Fruit fly (Drosophila melanogaster): ENCODE results near the gene Taf3.

The Taf3 gene

dm6 chr4:443592-444257, 22.9 kb downstream of the Taf3 start, which contains the start of gene lgs (continued):
- peak; percentile 3 for TF ChIP-seq CG10267 (tag; optimal IDR thresholded peaks at IDR 0.05)
- TF ChIP-seq Xrp1 (GFP tag; IDR thresholded peaks at IDR 0.05) = peak; percentile 49; the same call in 1 of the 2 replicates
- TF ChIP-seq CG32532 (GFP tag; IDR thresholded peaks at IDR 0.05) = no peak
- TF ChIP-seq Atf3 (GFP tag; optimal IDR thresholded peaks at IDR 0.05) = peak; percentile 3
- TF ChIP-seq CG18262 (tag; optimal IDR thresholded peaks at IDR 0.05) = peak; percentile 27
- no peak for TF ChIP-seq CG9817 (tag; optimal IDR thresholded peaks at IDR 0.05)
- TF ChIP-seq CG17912 (GFP tag; optimal IDR thresholded peaks at IDR 0.05) = no peak
- TF ChIP-seq HLHmδ (GFP tag; optimal IDR thresholded peaks at IDR 0.05) = no peak
- no peak for TF ChIP-seq jigr1 (GFP tag; IDR thresholded peaks at IDR 0.05)
- peak; percentile 77 for TF ChIP-seq wek (GFP tag; optimal IDR thresholded peaks at IDR 0.05)
- peak; percentile 31 for TF ChIP-seq CG9437 (GFP tag; optimal IDR thresholded peaks at IDR 0.05)
- no peak for TF ChIP-seq her (GFP tag; optimal IDR thresholded peaks at IDR 0.05)
- no peak for TF ChIP-seq CG10147 (GFP tag; optimal IDR thresholded peaks at IDR 0.05)
- TF ChIP-seq inv (GFP tag; IDR thresholded peaks at IDR 0.05; ENCODE audit: partially characterized antibody) = no peak
- no peak for TF ChIP-seq insv (GFP tag; optimal IDR thresholded peaks at IDR 0.05)
- no peak for TF ChIP-seq exex (tag; optimal IDR thresholded peaks at IDR 0.05)
- TF ChIP-seq CG12744 (GFP tag; optimal IDR thresholded peaks at IDR 0.05) = no peak
- TF ChIP-seq row (GFP tag; IDR thresholded peaks at IDR 0.05) = peak; percentile 80
- TF ChIP-seq CG13624 (GFP tag; optimal IDR thresholded peaks at IDR 0.05) = peak; percentile 6
- TF ChIP-seq CG17802 (tag; optimal IDR thresholded peaks at IDR 0.05) = peak; percentile 97
- TF ChIP-seq so (GFP tag; IDR thresholded peaks at IDR 0.05) = no peak
- no peak for TF ChIP-seq amos (GFP tag; IDR thresholded peaks at IDR 0.05; ENCODE audit: partially characterized antibody)
- peak; percentile 30 for TF ChIP-seq CG30403 (GFP tag; optimal IDR thresholded peaks at IDR 0.05)
- TF ChIP-seq Chrac-16 (GFP tag; optimal IDR thresholded peaks at IDR 0.05) = no peak
- no peak for TF ChIP-seq Lpt (GFP tag; optimal IDR thresholded peaks at IDR 0.05)
- no peak for TF ChIP-seq oc (tag; optimal IDR thresholded peaks at IDR 0.05)
- peak; percentile 27; the same call in 1 of the 2 replicates for TF ChIP-seq CG13287 (GFP tag; IDR thresholded peaks at IDR 0.05; ENCODE audit: partially characterized antibody)
- TF ChIP-seq CG12299 (tag; optimal IDR thresholded peaks at IDR 0.05) = no peak
- TF ChIP-seq BEAF-32 (GFP tag; optimal IDR thresholded peaks at IDR 0.05) = peak; percentile 15
- TF ChIP-seq twi (tag; optimal IDR thresholded peaks at IDR 0.05) = no peak
- TF ChIP-seq dpn (GFP tag; optimal IDR thresholded peaks at IDR 0.05) = peak in 1 of 2 experiments; percentile 11
- TF ChIP-seq dan (GFP tag; IDR thresholded peaks at IDR 0.05) = no peak
- no peak for TF ChIP-seq CG15073 (GFP tag; optimal IDR thresholded peaks at IDR 0.05)
- TF ChIP-seq CG8281 (tag; optimal IDR thresholded peaks at IDR 0.05) = no peak
- peak; percentile 53 for TF ChIP-seq gem (tag; optimal IDR thresholded peaks at IDR 0.05)
- no peak for TF ChIP-seq disco-r (GFP tag; optimal IDR thresholded peaks at IDR 0.05)
- TF ChIP-seq Abd-B (GFP tag; optimal IDR thresholded peaks at IDR 0.05) = no peak
- TF ChIP-seq CG17568 (GFP tag; optimal IDR thresholded peaks at IDR 0.05) = peak; percentile 15
- TF ChIP-seq CG1233 (GFP tag; optimal IDR thresholded peaks at IDR 0.05) = no peak
- TF ChIP-seq fd96Cb (tag; optimal IDR thresholded peaks at IDR 0.05) = peak; percentile 31
- TF ChIP-seq onecut (GFP tag; IDR thresholded peaks at IDR 0.05) = peak; percentile 31; the same call in 1 of the 2 replicates
- TF ChIP-seq Myb (GFP tag; optimal IDR thresholded peaks at IDR 0.05) = peak; percentile 25
- TF ChIP-seq phol (tag; optimal IDR thresholded peaks at IDR 0.05) = peak; percentile 52
- TF ChIP-seq Hr51 (GFP tag; optimal IDR thresholded peaks at IDR 0.05) = peak in 1 of 2 experiments; percentile 6
- TF ChIP-seq CG16815 (GFP tag; optimal IDR thresholded peaks at IDR 0.05) = peak; percentile 15
- peak in 1 of 3 experiments; percentile 21 for TF ChIP-seq lola (GFP tag; optimal IDR thresholded peaks at IDR 0.05)
- TF ChIP-seq pan (optimal IDR thresholded peaks at IDR 0.05) = no peak
- peak in 1 of 2 experiments; percentile 44 for TF ChIP-seq pan (GFP tag; optimal IDR thresholded peaks at IDR 0.05 in 1 of 2, IDR thresholded peaks at IDR 0.05 in 1 of 2)
- peak; percentile 44; the same call in 1 of the 2 replicates for TF ChIP-seq MBD-R2 (GFP tag; IDR thresholded peaks at IDR 0.05)
